Worm (Caenorhabditis elegans): ENCODE measurements around the gene coq-2.

The coq-2 gene

DNA sequence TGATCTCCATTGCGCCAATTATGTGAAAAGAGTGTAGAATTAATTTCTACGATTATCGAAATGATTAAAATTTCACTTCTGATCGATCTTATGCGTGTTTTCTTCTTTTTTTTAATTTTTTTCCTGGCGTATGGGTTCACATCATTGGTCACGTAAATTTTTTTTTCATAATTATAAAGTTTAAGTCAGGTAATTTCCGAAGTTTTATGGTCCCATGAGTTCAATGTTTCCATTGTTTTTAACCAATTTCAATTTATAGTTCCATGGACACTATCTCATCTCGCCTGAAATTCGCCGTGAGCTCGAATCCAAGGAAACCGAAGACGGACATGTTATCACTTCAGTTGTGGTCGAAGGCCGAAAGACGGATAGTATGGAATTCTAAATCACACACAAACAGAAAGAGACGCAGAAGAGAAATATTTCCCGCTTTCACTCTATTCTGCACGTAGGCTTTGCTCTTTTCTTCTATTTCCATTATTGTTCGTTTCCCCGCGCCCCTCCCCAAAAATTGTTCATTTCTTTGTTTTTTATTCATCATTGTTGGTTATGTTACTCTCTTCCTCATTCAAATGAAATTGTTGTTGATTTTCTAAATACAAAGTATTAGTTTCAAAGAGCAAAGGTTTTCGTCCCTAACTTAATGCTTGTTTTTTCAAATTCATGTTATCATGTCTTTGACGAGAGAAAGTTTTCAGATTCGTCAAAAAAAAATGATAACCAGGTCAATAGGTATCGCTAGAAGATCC lies at the start of gene coq-2, which contains the start of gene F57B9.8:
coq-2 (plus strand) TSS at position 699 of the 749 bp plus-strand sequence.
F57B9.8 (minus strand) TSS at position 51 of the 749 bp plus-strand sequence.
- no peak for TF ChIP-seq fos-1 (tag; optimal IDR thresholded peaks at IDR 0.05)
- no peak for TF ChIP-seq ceh-82 (tag; optimal IDR thresholded peaks at IDR 0.05)
- TF ChIP-seq nhr-12 (tag; optimal IDR thresholded peaks at IDR 0.05), result no peak
- no peak for TF ChIP-seq sox-4 (tag; optimal IDR thresholded peaks at IDR 0.05)
- TF ChIP-seq tbx-2 (tag; optimal IDR thresholded peaks at IDR 0.05), result no peak
- no peak for TF ChIP-seq mef-2 (tag; optimal IDR thresholded peaks at IDR 0.05)
- TF ChIP-seq mab-9 (GFP tag; IDR thresholded peaks at IDR 0.05), result no peak
- no peak for TF ChIP-seq irx-1 (tag; optimal IDR thresholded peaks at IDR 0.05)
- no peak for TF ChIP-seq pag-3 (tag; optimal IDR thresholded peaks at IDR 0.05; ENCODE audit: borderline replicate concordance, insufficient read depth)
- no peak for TF ChIP-seq F16B12.6 (tag; optimal IDR thresholded peaks at IDR 0.05)
- TF ChIP-seq aly-2 (tag; optimal IDR thresholded peaks at IDR 0.05), result no peak
- TF ChIP-seq lir-3 (tag; optimal IDR thresholded peaks at IDR 0.05; ENCODE audit: poor library complexity), result no peak

DNA sequence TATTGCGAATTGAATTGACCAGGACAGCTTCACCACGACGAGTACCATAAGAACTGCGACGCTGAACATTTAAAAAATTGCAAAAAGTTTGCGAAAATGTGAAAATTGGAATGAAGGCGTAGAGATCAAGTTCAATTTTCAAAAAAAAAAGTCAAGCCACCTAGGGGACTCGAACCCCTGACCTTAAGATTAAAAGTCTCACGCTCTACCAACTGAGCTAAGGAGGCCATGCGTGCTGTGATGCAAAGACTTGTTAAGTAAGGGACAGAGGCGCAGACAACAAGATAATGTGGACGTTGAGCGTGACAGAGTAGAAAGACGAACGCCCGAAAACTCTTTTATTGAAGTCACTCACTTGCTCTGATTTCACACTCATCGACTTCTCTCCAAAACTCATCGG lies 48.2 kb upstream of the coq-2 start:
- TF ChIP-seq sup-37 (GFP tag; optimal IDR thresholded peaks at IDR 0.05), result no peak
- no peak for TF ChIP-seq snpc-4 (tag; optimal IDR thresholded peaks at IDR 0.05)
- TF ChIP-seq mdl-1 (tag; optimal IDR thresholded peaks at IDR 0.05), result peak in 1 of 2 experiments; percentile 65
- TF ChIP-seq elt-2 (tag; optimal IDR thresholded peaks at IDR 0.05), result no peak
- peak; percentile 55 for TF ChIP-seq fos-1 (tag; optimal IDR thresholded peaks at IDR 0.05)
- TF ChIP-seq nhr-28 (tag; optimal IDR thresholded peaks at IDR 0.05), result no peak
- TF ChIP-seq mep-1 (tag; optimal IDR thresholded peaks at IDR 0.05), result peak; percentile 74
- no peak for TF ChIP-seq pag-3 (tag; optimal IDR thresholded peaks at IDR 0.05; ENCODE audit: borderline replicate concordance, insufficient read depth)
- TF ChIP-seq xbp-1 (tag; optimal IDR thresholded peaks at IDR 0.05), result peak; percentile 56
- no peak for TF ChIP-seq mef-2 (tag; optimal IDR thresholded peaks at IDR 0.05)
- TF ChIP-seq hlh-4 (tag; optimal IDR thresholded peaks at IDR 0.05), result no peak
- peak; percentile 38 for TF ChIP-seq ztf-4 (tag; optimal IDR thresholded peaks at IDR 0.05)
- TF ChIP-seq blmp-1 (tag; optimal IDR thresholded peaks at IDR 0.05), result no peak
- no peak for TF ChIP-seq vab-15 (tag; optimal IDR thresholded peaks at IDR 0.05)
- TF ChIP-seq aha-1 (tag; optimal IDR thresholded peaks at IDR 0.05), result no peak
- TF ChIP-seq nhr-85 (tag), result peak; percentile 48
- TF ChIP-seq dsc-1 (tag; optimal IDR thresholded peaks at IDR 0.05), result peak; percentile 63
- peak; percentile 39 to 71 (median 61) for TF ChIP-seq dpl-1 (GFP tag; optimal IDR thresholded peaks at IDR 0.05)
- TF ChIP-seq C04F5.9 (tag; optimal IDR thresholded peaks at IDR 0.05), result peak; percentile 45
- TF ChIP-seq nhr-237 (tag; optimal IDR thresholded peaks at IDR 0.05), result peak; percentile 6
- no peak for TF ChIP-seq ceh-63 (GFP tag; optimal IDR thresholded peaks at IDR 0.05)
- peak; percentile 70 for TF ChIP-seq C16A3.4 (tag; optimal IDR thresholded peaks at IDR 0.05)
- TF ChIP-seq grh-1 (GFP tag; IDR thresholded peaks at IDR 0.05), result peak; percentile 20; the same call in 1 of the 2 replicates
- TF ChIP-seq lin-13 (GFP tag; optimal IDR thresholded peaks at IDR 0.05), result peak; percentile 60
- peak; percentile 59 for TF ChIP-seq F16B12.6 (tag; optimal IDR thresholded peaks at IDR 0.05)
- no peak for TF ChIP-seq ztf-11 (tag; optimal IDR thresholded peaks at IDR 0.05)
- TF ChIP-seq skn-1 (tag; optimal IDR thresholded peaks at IDR 0.05), result peak; percentile 47
- TF ChIP-seq fkh-10 (GFP tag; optimal IDR thresholded peaks at IDR 0.05), result peak; percentile 37
- TF ChIP-seq fkh-8 (tag; optimal IDR thresholded peaks at IDR 0.05), result peak; percentile 44
- no peak for TF ChIP-seq ama-1 (optimal IDR thresholded peaks at IDR 0.05)
- peak; percentile 72 for TF ChIP-seq nhr-71 (tag; optimal IDR thresholded peaks at IDR 0.05)
- peak; percentile 36; the same call in 1 of the 2 replicates for TF ChIP-seq unc-98 (GFP tag; IDR thresholded peaks at IDR 0.05)
- peak in 1 of 2 experiments; percentile 5 for TF ChIP-seq egl-27 (tag; optimal IDR thresholded peaks at IDR 0.05)
- TF ChIP-seq tbx-2 (tag; optimal IDR thresholded peaks at IDR 0.05), result peak; percentile 40
- TF ChIP-seq Y116A8C.19 (tag; optimal IDR thresholded peaks at IDR 0.05; ENCODE audit: borderline replicate concordance), result no peak
- no peak for TF ChIP-seq ets-5 (GFP tag; IDR thresholded peaks at IDR 0.05)
- no peak for TF ChIP-seq unc-62 (GFP tag; optimal IDR thresholded peaks at IDR 0.05)
- peak; percentile 62 for TF ChIP-seq lir-3 (tag; optimal IDR thresholded peaks at IDR 0.05; ENCODE audit: poor library complexity)
- peak; percentile 58 for TF ChIP-seq lin-14 (GFP tag; optimal IDR thresholded peaks at IDR 0.05)
- no peak for TF ChIP-seq sptf-1 (tag; optimal IDR thresholded peaks at IDR 0.05)
- TF ChIP-seq lin-15B (tag; optimal IDR thresholded peaks at IDR 0.05), result peak; percentile 5
- peak; percentile 36 for TF ChIP-seq nhr-77 (tag; optimal IDR thresholded peaks at IDR 0.05)
- peak; percentile 70 for TF ChIP-seq nhr-19 (GFP tag; conservative IDR thresholded peaks at IDR 0.05)

Measured in whole organism, L1 larva.